Worm (Caenorhabditis elegans): ENCODE data around the gene spv-1.

DNA sequence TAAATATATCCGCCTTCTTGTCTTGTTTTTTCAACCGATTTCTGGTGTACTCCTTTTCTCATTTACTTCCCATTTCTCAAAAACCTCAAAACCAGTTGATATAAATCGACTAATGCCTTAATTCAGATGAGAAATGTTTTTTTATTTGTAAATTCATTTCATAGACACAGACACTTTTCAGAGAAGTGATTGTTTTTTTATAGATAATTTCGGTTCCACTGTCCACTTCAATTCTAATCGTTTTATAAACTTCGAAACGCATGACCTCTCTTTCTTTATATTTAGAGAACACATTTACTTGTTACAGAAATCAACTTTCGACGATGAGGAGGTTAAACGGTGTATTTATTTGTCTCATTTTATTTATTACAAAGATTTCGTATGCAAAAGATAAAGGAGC, 12.3 kb upstream of the spv-1 start, which contains the start of gene ZK669.3:
- no peak for TF ChIP-seq C06A6.2 (GFP tag; conservative IDR thresholded peaks at IDR 0.05)
- no peak for TF ChIP-seq aptf-2 (GFP tag; conservative IDR thresholded peaks at IDR 0.05)
- TF ChIP-seq nhr-120 (GFP tag; IDR thresholded peaks at IDR 0.05), result no peak
- TF ChIP-seq F55B11.4 (tag; optimal IDR thresholded peaks at IDR 0.05; ENCODE audit: borderline replicate concordance, insufficient read depth), result no peak
- no peak for TF ChIP-seq nhr-90 (tag; optimal IDR thresholded peaks at IDR 0.05)
- no peak for TF ChIP-seq F49E8.2 (tag; optimal IDR thresholded peaks at IDR 0.05; ENCODE audit: insufficient read depth)
- TF ChIP-seq madf-10 (tag; optimal IDR thresholded peaks at IDR 0.05), result no peak
- TF ChIP-seq snpc-1.1 (tag; optimal IDR thresholded peaks at IDR 0.05; ENCODE audit: insufficient read depth), result no peak
- no peak for TF ChIP-seq F23B12.7 (tag; optimal IDR thresholded peaks at IDR 0.05; ENCODE audit: insufficient read depth)
- no peak for TF ChIP-seq snpc-4 (GFP tag; optimal IDR thresholded peaks at IDR 0.05)
- no peak for TF ChIP-seq snpc-4 (tag; optimal IDR thresholded peaks at IDR 0.05)
- no peak for TF ChIP-seq lin-26 (GFP tag; IDR thresholded peaks at IDR 0.05)
